Worm (Caenorhabditis elegans): ENCODE measurements around the gene cit-1.2.

- TF ChIP-seq fkh-6 (tag; optimal IDR thresholded peaks at IDR 0.05) (no peak), pha-2 (tag; optimal IDR thresholded peaks at IDR 0.05) (no peak), dve-1 (tag; optimal IDR thresholded peaks at IDR 0.05) (no peak), sox-4 (tag; optimal IDR thresholded peaks at IDR 0.05) (no peak), ttx-3 (tag; optimal IDR thresholded peaks at IDR 0.05) (no peak)
Observed at ce11 chrIII:8022077-8022476, 11.5 kb downstream of the cit-1.2 start, which contains the start of gene F44B9.2.
